Fruit fly (Drosophila melanogaster): ENCODE measurements around the gene Sms.

dm6 chr3L:12276495-12276894 lies 556 bp downstream of the Sms start:
- TF ChIP-seq CG8478 (optimal IDR thresholded peaks at IDR 0.05) (no peak), CTCF (optimal IDR thresholded peaks at IDR 0.05) (no peak)
